Worm (Caenorhabditis elegans) whole organism, L2 larva: Measurements from ENCODE around the gene fbxc-14.

Experiments used
- R02D3.7 ChIP-seq: fragments of 150-350 bp; optimal IDR thresholded peaks from 2 replicates; lab custom pipeline; 2014; ENCODE audit warnings: missing biosample characterization, missing genetic modification characterization
- ZK546.5 ChIP-seq: sonication (generic microtip); optimal IDR thresholded peaks from 2 replicates; lab custom pipeline; 2017; ENCODE audit warnings: missing biosample characterization, missing genetic modification characterization
- ama-1 ChIP-seq: fragments of 150-350 bp; optimal IDR thresholded peaks from 2 replicates; lab custom pipeline; 2018; ENCODE audit warnings: inconsistent platforms
- gmeb-1 ChIP-seq: fragments of 150-350 bp; optimal IDR thresholded peaks from 2 replicates; lab custom pipeline; 2014; ENCODE audit warnings: missing biosample characterization, missing genetic modification characterization
- lsy-2 ChIP-seq, 2 experiments: fragments of 150-350 bp in 1 of 2; sonication (generic microtip) in 1 of 2; optimal IDR thresholded peaks; 2 replicates each; lab custom pipeline; 2014 to 2017; ENCODE audit warnings: missing biosample characterization in 2 of 2, missing genetic modification characterization in 2 of 2
- mdl-1 ChIP-seq, 2 experiments: fragments of 150-350 bp in 1 of 2; sonication (generic microtip) in 1 of 2; optimal IDR thresholded peaks; 2 replicates each; lab custom pipeline; 2017; ENCODE audit warnings: missing biosample characterization in 2 of 2, missing genetic modification characterization in 2 of 2
- nhr-25 ChIP-seq: fragments of 150-350 bp; sonication (generic microtip); optimal IDR thresholded peaks from 3 replicates; lab custom pipeline; 2014; ENCODE audit warnings: missing biosample characterization, missing genetic modification characterization
- peb-1 ChIP-seq: fragments of 150-350 bp; optimal IDR thresholded peaks from 2 replicates; lab custom pipeline; 2014; ENCODE audit warnings: missing biosample characterization, missing genetic modification characterization
- snpc-4 ChIP-seq: fragments of 150-350 bp; optimal IDR thresholded peaks from 2 replicates; lab custom pipeline; 2014; ENCODE audit warnings: missing biosample characterization, missing genetic modification characterization
- unc-39 ChIP-seq: fragments of 150-350 bp; optimal IDR thresholded peaks from 2 replicates; lab custom pipeline; 2014; ENCODE audit warnings: missing biosample characterization, missing genetic modification characterization
- unc-55 ChIP-seq: fragments of 150-350 bp; sonication (generic microtip); optimal IDR thresholded peaks from 3 replicates; lab custom pipeline; 2014; ENCODE audit warnings: missing biosample characterization, missing genetic modification reagents, missing genetic modification characterization

DNA sequence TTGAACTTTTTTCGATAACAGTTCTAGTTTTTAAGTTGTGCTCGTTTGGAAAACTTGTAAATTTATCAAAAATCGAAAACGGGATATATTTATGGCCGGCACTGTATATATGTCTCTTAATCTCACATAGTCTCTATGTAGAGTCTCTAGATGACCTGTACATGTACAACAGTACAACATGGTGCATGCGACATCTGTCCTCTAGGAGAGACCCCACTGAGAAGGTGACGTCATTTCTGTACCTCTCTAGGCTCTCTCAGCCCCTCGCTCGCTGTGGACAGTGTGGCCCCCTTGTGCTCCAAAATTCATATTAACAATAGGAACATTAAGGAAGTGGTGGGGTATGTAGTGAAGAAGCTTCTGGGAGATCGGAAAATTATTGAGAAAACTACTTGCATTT lies 36.8 kb upstream of the fbxc-14 start:
- no peak for TF ChIP-seq snpc-4 (tag; lab: Kevin White, UChicago)
- no peak for TF ChIP-seq mdl-1 (tag; optimal IDR thresholded peaks at IDR 0.05; lab: Kevin White, UChicago)
- no peak for TF ChIP-seq R02D3.7 (tag; lab: Kevin White, UChicago)
- TF ChIP-seq ZK546.5 (tag; lab: Kevin White, UChicago) = no peak
- no peak for TF ChIP-seq gmeb-1 (tag; lab: Kevin White, UChicago)
- TF ChIP-seq ama-1 (lab: Kevin White, UChicago) = no peak
- no peak for TF ChIP-seq lsy-2 (tag; optimal IDR thresholded peaks at IDR 0.05; lab: Kevin White, UChicago)
- TF ChIP-seq nhr-25 (tag; lab: Kevin White, UChicago) = no peak
- no peak for TF ChIP-seq unc-55 (GFP tag; lab: Kevin White, UChicago)
- TF ChIP-seq unc-39 (tag; lab: Kevin White, UChicago) = no peak
- no peak for TF ChIP-seq peb-1
